Fruit fly (Drosophila melanogaster) whole organism, wandering third instar larva: ENCODE results near the gene CG10274.

Experiments used
- Abd-B ChIP-seq: fragments of >200 bp; optimal IDR thresholded peaks from 2 replicates; lab custom pipeline; 2017; ENCODE audit warnings: missing biosample characterization, missing genetic modification characterization
- CG32264 ChIP-seq: fragments of 200-800 bp; sonication (Bioruptor generic); optimal IDR thresholded peaks from 2 replicates; lab custom pipeline; 2016; ENCODE audit warnings: missing biosample characterization, missing genetic modification characterization
- CG9705 ChIP-seq: fragments of 200-800 bp; sonication (Bioruptor generic); optimal IDR thresholded peaks from 2 replicates; lab custom pipeline; 2018; ENCODE audit warnings: missing biosample characterization, mild to moderate bottlenecking, missing genetic modification characterization
- Dif ChIP-seq: fragments of 200-275, 200-300 bp; sonication (Bioruptor generic); optimal IDR thresholded peaks from 2 replicates; lab custom pipeline; 2018; ENCODE audit warnings: missing biosample characterization, missing genetic modification characterization; ENCODE audit not compliant: partially characterized antibody
- GATAd ChIP-seq: sonication (Bioruptor generic); optimal IDR thresholded peaks from 2 replicates; lab custom pipeline; 2016; ENCODE audit warnings: missing biosample characterization, missing genetic modification characterization
- HLH106 ChIP-seq: fragments of 200-800 bp; optimal IDR thresholded peaks from 3 replicates; lab custom pipeline; 2019; ENCODE audit warnings: missing biosample characterization, mild to moderate bottlenecking, missing genetic modification characterization, moderate library complexity
- Hnf4 ChIP-seq: fragments of 200-800 bp; sonication (Bioruptor generic); optimal IDR thresholded peaks from 2 replicates; lab custom pipeline; 2016; ENCODE audit warnings: missing biosample characterization, mild to moderate bottlenecking, missing genetic modification characterization
- Hr78 ChIP-seq: fragments of >200 bp; optimal IDR thresholded peaks from 2 replicates; lab custom pipeline; 2017; ENCODE audit warnings: missing biosample characterization, missing genetic modification characterization
- Hr83 ChIP-seq: fragments of 200-300 bp; sonication (Bioruptor generic); optimal IDR thresholded peaks from 2 replicates; lab custom pipeline; 2016; ENCODE audit warnings: missing biosample characterization, mild to moderate bottlenecking, missing genetic modification characterization, moderate library complexity; ENCODE audit not compliant: poor library complexity, severe bottlenecking
- Jra ChIP-seq: sonication (Bioruptor generic); optimal IDR thresholded peaks from 2 replicates; lab custom pipeline; 2016; ENCODE audit warnings: missing biosample characterization, missing genetic modification characterization
- N ChIP-seq: fragments of >200 bp; optimal IDR thresholded peaks from 2 replicates; lab custom pipeline; 2018; ENCODE audit warnings: missing biosample characterization, missing external identifiers, missing genetic modification characterization
- OdsH ChIP-seq: fragments of 200-800 bp; sonication (Bioruptor generic); optimal IDR thresholded peaks from 2 replicates; lab custom pipeline; 2016; ENCODE audit warnings: missing biosample characterization, mild to moderate bottlenecking, missing genetic modification characterization
- Rel ChIP-seq, 2 experiments: fragments of 200-800 bp; sonication (Bioruptor generic) in 1 of 2; optimal IDR thresholded peaks; 2 replicates in 1 of 2; 3 replicates in 1 of 2; lab custom pipeline; 2016 to 2019; ENCODE audit warnings: mild to moderate bottlenecking in 2 of 2, missing biosample characterization in 2 of 2, missing genetic modification characterization in 2 of 2, moderate library complexity in 1 of 2
- Sp1 ChIP-seq: fragments of 200-800 bp; sonication (Bioruptor generic); optimal IDR thresholded peaks from 3 replicates; lab custom pipeline; 2019; ENCODE audit warnings: missing biosample characterization, mild to moderate bottlenecking, missing genetic modification characterization, moderate library complexity
- Vsx2 ChIP-seq: fragments of 200-300, 225-300 bp; sonication (Bioruptor generic); optimal IDR thresholded peaks from 2 replicates; lab custom pipeline; 2018; ENCODE audit warnings: missing biosample characterization, missing genetic modification characterization; ENCODE audit not compliant: partially characterized antibody
- br ChIP-seq: fragments of 200-800 bp; sonication (Bioruptor generic); optimal IDR thresholded peaks from 2 replicates; lab custom pipeline; 2016; ENCODE audit warnings: missing biosample characterization, missing genetic modification characterization
- brk ChIP-seq: fragments of 200-800 bp; sonication (Bioruptor generic); optimal IDR thresholded peaks from 2 replicates; lab custom pipeline; 2016; ENCODE audit warnings: missing biosample characterization, mild to moderate bottlenecking, missing genetic modification characterization
- dl ChIP-seq, 2 experiments: fragments of 175-275, 200-275 bp in 1 of 2; fragments of 200-275 bp in 1 of 2; sonication (Bioruptor generic); optimal IDR thresholded peaks; lab custom pipeline; 2018; ENCODE audit warnings: mild to moderate bottlenecking in 2 of 2, missing biosample characterization in 2 of 2, missing genetic modification characterization in 2 of 2, moderate library complexity in 2 of 2; ENCODE audit not compliant: partially characterized antibody in 2 of 2, insufficient read depth in 1 of 2
- dmrt93B ChIP-seq: fragments of 200-800 bp; sonication (Bioruptor generic); optimal IDR thresholded peaks from 2 replicates; lab custom pipeline; 2018; ENCODE audit warnings: missing biosample characterization, mild to moderate bottlenecking, missing genetic modification characterization
- dsf ChIP-seq: sonication (Bioruptor generic); optimal IDR thresholded peaks from 2 replicates; lab custom pipeline; 2016; ENCODE audit warnings: missing biosample characterization, missing genetic modification characterization, borderline replicate concordance
- ey ChIP-seq: fragments of 200-800 bp; sonication (Bioruptor generic); optimal IDR thresholded peaks from 2 replicates; lab custom pipeline; 2016; ENCODE audit warnings: missing biosample characterization, missing genetic modification characterization
- foxo ChIP-seq, 2 experiments: fragments of 200-800 bp; sonication (Bioruptor generic); optimal IDR thresholded peaks; 2 replicates in 1 of 2; 3 replicates in 1 of 2; lab custom pipeline; 2016 to 2017; ENCODE audit warnings: missing biosample characterization in 2 of 2, missing genetic modification characterization in 2 of 2
- fru ChIP-seq: fragments of 200-800 bp; sonication (Bioruptor generic); optimal IDR thresholded peaks from 3 replicates; lab custom pipeline; 2016; ENCODE audit warnings: missing biosample characterization, mild to moderate bottlenecking, missing genetic modification characterization
- h ChIP-seq: fragments of 200-800 bp; sonication (Bioruptor generic); optimal IDR thresholded peaks from 3 replicates; lab custom pipeline; 2016; ENCODE audit warnings: missing biosample characterization, mild to moderate bottlenecking, missing genetic modification characterization
- jim ChIP-seq: fragments of 175-275, 200-325 bp; sonication (Bioruptor generic); optimal IDR thresholded peaks from 2 replicates; lab custom pipeline; 2016; ENCODE audit warnings: missing biosample characterization, mild to moderate bottlenecking, missing genetic modification characterization
- lola ChIP-seq: fragments of >200 bp; optimal IDR thresholded peaks from 2 replicates; lab custom pipeline; 2017; ENCODE audit warnings: missing biosample characterization, missing genetic modification characterization
- psq ChIP-seq: fragments of 200-800 bp; sonication (Bioruptor generic); optimal IDR thresholded peaks from 3 replicates; lab custom pipeline; 2017; ENCODE audit warnings: missing biosample characterization, mild to moderate bottlenecking, missing genetic modification characterization, moderate library complexity
- rgr ChIP-seq: fragments of 200-800 bp; sonication (Bioruptor generic); optimal IDR thresholded peaks from 3 replicates; lab custom pipeline; 2016; ENCODE audit warnings: missing biosample characterization, mild to moderate bottlenecking, missing genetic modification characterization
- sv ChIP-seq: fragments of 200-800 bp; sonication (Bioruptor generic); optimal IDR thresholded peaks from 3 replicates; lab custom pipeline; 2016; ENCODE audit warnings: missing biosample characterization, missing genetic modification characterization
- tai ChIP-seq: sonication (Bioruptor generic); optimal IDR thresholded peaks from 2 replicates; lab custom pipeline; 2016; ENCODE audit warnings: missing biosample characterization, missing genetic modification characterization
- usp ChIP-seq: fragments of >200 bp; optimal IDR thresholded peaks from 2 replicates; lab custom pipeline; 2017; ENCODE audit warnings: missing biosample characterization, missing genetic modification characterization
- woc ChIP-seq: sonication (Bioruptor generic); optimal IDR thresholded peaks from 2 replicates; lab custom pipeline; 2016; ENCODE audit warnings: missing biosample characterization, mild to moderate bottlenecking, missing genetic modification characterization

CG10274 gene

DNA sequence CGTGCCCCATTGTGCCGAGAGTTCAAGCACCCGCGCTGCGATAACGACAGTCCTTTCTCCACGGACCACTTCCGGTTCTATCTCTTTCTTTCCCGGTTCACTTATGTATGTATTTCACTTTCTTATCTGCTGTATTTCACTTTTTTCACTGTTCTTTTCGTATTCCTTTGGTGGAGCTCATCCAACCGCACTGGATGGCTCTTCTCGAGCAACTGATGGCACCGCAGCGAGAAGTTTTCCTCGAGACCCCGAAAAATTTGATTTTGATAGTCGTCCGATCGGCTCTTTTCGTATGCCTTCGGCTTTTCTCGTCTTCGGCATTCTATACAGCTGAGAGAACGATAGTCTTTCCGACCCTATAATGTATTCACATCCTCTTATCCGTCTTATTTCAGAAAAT, 36.2 kb upstream of the CG10274 start, which contains the start of gene LanA:
Gene LanA, minus strand, starts transcription at position 217 of the 400 bp plus-strand sequence.
- TF ChIP-seq jim, result no peak
- no peak for TF ChIP-seq usp
- TF ChIP-seq Vsx2 (GFP tag; lab: Kevin White, UChicago), result peak; percentile 22
- TF ChIP-seq dsf, result no peak
- peak; percentile 16 for TF ChIP-seq Hr83 (GFP tag; lab: Kevin White, UChicago)
- TF ChIP-seq HLH106, result peak; percentile 8
- peak; percentile 6 for TF ChIP-seq Sp1
- peak; percentile 52 for TF ChIP-seq Dif (GFP tag; lab: Kevin White, UChicago)
- TF ChIP-seq Rel (GFP tag; optimal IDR thresholded peaks at IDR 0.05; lab: Kevin White, UChicago), result no peak
- peak; percentile 45 for TF ChIP-seq Rel (tag; optimal IDR thresholded peaks at IDR 0.05; lab: Kevin White, UChicago)

- TF ChIP-seq foxo (GFP tag; optimal IDR thresholded peaks at IDR 0.05; lab: Kevin White, UChicago) (peak in 1 of 2 experiments; percentile 71), Sp1 (peak; percentile 47), HLH106 (peak; percentile 43), GATAd (GFP tag; lab: Kevin White, UChicago) (no peak), brk (no peak), br (GFP tag; lab: Kevin White, UChicago) (peak; percentile 26), woc (GFP tag; lab: Kevin White, UChicago) (peak; percentile 58), psq (peak; percentile 11), dl (GFP tag; optimal IDR thresholded peaks at IDR 0.05; lab: Kevin White, UChicago; ENCODE audit: insufficient read depth in 1 of 2, partially characterized antibody in 2 of 2) (no peak), Hr78 (no peak), Abd-B (GFP tag; lab: Kevin White, UChicago) (no peak), ey (GFP tag; lab: Kevin White, UChicago) (peak; percentile 68), Jra (GFP tag; lab: Kevin White, UChicago) (no peak), usp (no peak), CG32264 (no peak), dsf (no peak), rgr (peak; percentile 67), h (GFP tag; lab: Kevin White, UChicago) (peak; percentile 69), OdsH (GFP tag; lab: Kevin White, UChicago) (peak; percentile 72), tai (GFP tag; lab: Kevin White, UChicago) (no peak), lola (GFP tag; lab: Kevin White, UChicago) (no peak), fru (GFP tag; lab: Kevin White, UChicago) (peak; percentile 79), Hnf4 (GFP tag; lab: Kevin White, UChicago) (peak; percentile 55), N (no peak), Rel (GFP tag; optimal IDR thresholded peaks at IDR 0.05; lab: Kevin White, UChicago) (no peak), Rel (tag; optimal IDR thresholded peaks at IDR 0.05; lab: Kevin White, UChicago) (no peak), CG9705 (GFP tag; lab: Kevin White, UChicago) (no peak)
Measured at dm6 chr3L:6217212-6217611, 35.6 kb upstream of the CG10274 start.

dm6 chr3L:6216787-6217078, 35.1 kb upstream of the CG10274 start:
- TF ChIP-seq Jra (GFP tag; lab: Kevin White, UChicago), result no peak
- TF ChIP-seq Sp1, result no peak
- TF ChIP-seq Dif (GFP tag; lab: Kevin White, UChicago), result no peak
- TF ChIP-seq psq, result peak; percentile 7
- TF ChIP-seq Rel (GFP tag; optimal IDR thresholded peaks at IDR 0.05; lab: Kevin White, UChicago), result no peak
- no peak for TF ChIP-seq Rel (tag; optimal IDR thresholded peaks at IDR 0.05; lab: Kevin White, UChicago)

- no peak for TF ChIP-seq CG32264
- no peak for TF ChIP-seq sv (GFP tag; lab: Kevin White, UChicago)
- TF ChIP-seq dmrt93B (GFP tag; lab: Kevin White, UChicago), result no peak
- TF ChIP-seq CG9705 (GFP tag; lab: Kevin White, UChicago), result no peak
- no peak for TF ChIP-seq OdsH (GFP tag; lab: Kevin White, UChicago)
- no peak for TF ChIP-seq jim
- no peak for TF ChIP-seq Abd-B (GFP tag; lab: Kevin White, UChicago)
- TF ChIP-seq Hr83 (GFP tag; lab: Kevin White, UChicago), result no peak
- TF ChIP-seq GATAd (GFP tag; lab: Kevin White, UChicago), result no peak
- TF ChIP-seq N, result no peak
Measured at dm6 chr3L:6215976-6216786, 34.6 kb upstream of the CG10274 start.
